Fruit fly (Drosophila melanogaster): ENCODE measurements around the gene CG9386.

Gene CG9386

dm6 chr3R:9551013-9551658 is 4.1 kb downstream of the CG9386 start (continued):
- TF ChIP-seq CG5180 (GFP tag; optimal IDR thresholded peaks at IDR 0.05) (peak; percentile 59), wor (GFP tag; IDR thresholded peaks at IDR 0.05) (no peak), vfl (GFP tag; optimal IDR thresholded peaks at IDR 0.05) (no peak), ftz-f1 (GFP tag; optimal IDR thresholded peaks at IDR 0.05) (peak; percentile 97), CG9215 (GFP tag; IDR thresholded peaks at IDR 0.05) (no peak), HmgZ (tag; optimal IDR thresholded peaks at IDR 0.05) (peak; percentile 79), CG10147 (GFP tag; optimal IDR thresholded peaks at IDR 0.05) (no peak), gfzf (GFP tag; optimal IDR thresholded peaks at IDR 0.05) (no peak), CG16779 (GFP tag; IDR thresholded peaks at IDR 0.05) (no peak), Aef1 (GFP tag; IDR thresholded peaks at IDR 0.05) (no peak), Spps (tag; optimal IDR thresholded peaks at IDR 0.05) (no peak), CG17612 (GFP tag; IDR thresholded peaks at IDR 0.05) (no peak), Nf-YB (GFP tag; optimal IDR thresholded peaks at IDR 0.05) (no peak), Hr39 (optimal IDR thresholded peaks at IDR 0.05) (no peak), dimm (GFP tag; IDR thresholded peaks at IDR 0.05) (no peak), her (GFP tag; optimal IDR thresholded peaks at IDR 0.05) (peak; percentile 68), CG30403 (GFP tag; optimal IDR thresholded peaks at IDR 0.05) (no peak), ERR (GFP tag; optimal IDR thresholded peaks at IDR 0.05) (peak; percentile 69), chn (GFP tag; optimal IDR thresholded peaks at IDR 0.05) (peak; percentile 76), CoRest (tag; optimal IDR thresholded peaks at IDR 0.05) (no peak), CG6813 (GFP tag; optimal IDR thresholded peaks at IDR 0.05) (peak; percentile 85), NK7.1 (GFP tag; optimal IDR thresholded peaks at IDR 0.05) (no peak), row (GFP tag; IDR thresholded peaks at IDR 0.05) (no peak), btn (GFP tag; optimal IDR thresholded peaks at IDR 0.05) (no peak), z (GFP tag; IDR thresholded peaks at IDR 0.05) (no peak), Hand (GFP tag; optimal IDR thresholded peaks at IDR 0.05) (peak; percentile 56), nerfin-1 (tag; optimal IDR thresholded peaks at IDR 0.05) (peak; percentile 43), repo (GFP tag; optimal IDR thresholded peaks at IDR 0.05) (peak; percentile 9), Dek (tag; optimal IDR thresholded peaks at IDR 0.05) (no peak), corto (GFP tag; optimal IDR thresholded peaks at IDR 0.05) (peak; percentile 44), gce (GFP tag; IDR thresholded peaks at IDR 0.05) (no peak), CG17359 (tag; optimal IDR thresholded peaks at IDR 0.05) (peak; percentile 41), CG9727 (GFP tag; optimal IDR thresholded peaks at IDR 0.05) (peak; percentile 20), CG10543 (GFP tag; optimal IDR thresholded peaks at IDR 0.05) (peak; percentile 94), odd (GFP tag; optimal IDR thresholded peaks at IDR 0.05) (peak; percentile 68), vvl (GFP tag; IDR thresholded peaks at IDR 0.05) (no peak), Hsf (GFP tag; optimal IDR thresholded peaks at IDR 0.05) (no peak), CG8359 (GFP tag; optimal IDR thresholded peaks at IDR 0.05; ENCODE audit: borderline replicate concordance) (no peak), crol (GFP tag; IDR thresholded peaks at IDR 0.05) (no peak), al (GFP tag; IDR thresholded peaks at IDR 0.05) (no peak), CG3847 (GFP tag; IDR thresholded peaks at IDR 0.05) (no peak), pb (GFP tag; optimal IDR thresholded peaks at IDR 0.05) (peak; percentile 38), TFAM (GFP tag; optimal IDR thresholded peaks at IDR 0.05) (no peak), CG30020 (tag; optimal IDR thresholded peaks at IDR 0.05) (no peak), CTCF (GFP tag; optimal IDR thresholded peaks at IDR 0.05) (peak; percentile 13), D19B (GFP tag; optimal IDR thresholded peaks at IDR 0.05) (no peak), ash1 (GFP tag; optimal IDR thresholded peaks at IDR 0.05) (peak; percentile 72), seq (GFP tag; IDR thresholded peaks at IDR 0.05) (no peak), Hr78 (GFP tag; optimal IDR thresholded peaks at IDR 0.05) (peak in 1 of 2 experiments; percentile 99), Asciz (GFP tag; optimal IDR thresholded peaks at IDR 0.05) (peak; percentile 50), ssp (GFP tag; IDR thresholded peaks at IDR 0.05) (no peak), Kr (GFP tag; optimal IDR thresholded peaks at IDR 0.05) (no peak)

Data from whole organism, embryonic.